Worm (Caenorhabditis elegans) whole organism, L3 larva: Measurements from ENCODE around the gene lgmn-1.

Source experiments
- R02D3.7 ChIP-seq: fragments of 150-350 bp; optimal IDR thresholded peaks from 2 replicates; lab custom pipeline; 2014; ENCODE audit warnings: missing biosample characterization, missing genetic modification characterization
- ZK546.5 ChIP-seq: sonication (generic microtip); optimal IDR thresholded peaks from 2 replicates; lab custom pipeline; 2017; ENCODE audit warnings: missing biosample characterization, missing genetic modification characterization
- ama-1 ChIP-seq: fragments of 150-350 bp; optimal IDR thresholded peaks from 2 replicates; lab custom pipeline; 2018
- ceh-16 ChIP-seq: sonication (generic microtip); optimal IDR thresholded peaks from 2 replicates; lab custom pipeline; 2017; ENCODE audit warnings: missing biosample characterization, missing genetic modification characterization
- ceh-28 ChIP-seq: fragments of 150-350 bp; optimal IDR thresholded peaks from 2 replicates; lab custom pipeline; 2014; ENCODE audit warnings: missing biosample characterization, missing genetic modification reagents, missing genetic modification characterization
- ceh-9 ChIP-seq: sonication (generic microtip); optimal IDR thresholded peaks from 2 replicates; lab custom pipeline; 2018; ENCODE audit warnings: missing biosample characterization, missing genetic modification characterization
- daf-12 ChIP-seq: fragments of 150-350 bp; optimal IDR thresholded peaks from 2 replicates; lab custom pipeline; 2014; ENCODE audit warnings: missing biosample characterization, missing genetic modification reagents, missing genetic modification characterization
- egl-27 ChIP-seq: sonication (generic microtip); optimal IDR thresholded peaks from 4 replicates; lab custom pipeline; 2017; ENCODE audit warnings: missing biosample characterization, missing genetic modification reagents, missing genetic modification characterization
- egl-5 ChIP-seq: fragments of 150-350 bp; optimal IDR thresholded peaks from 2 replicates; lab custom pipeline; 2017; ENCODE audit warnings: missing biosample characterization, missing genetic modification reagents, missing genetic modification characterization, inconsistent platforms
- elt-1 ChIP-seq: fragments of 150-350 bp; optimal IDR thresholded peaks from 2 replicates; lab custom pipeline; 2014; ENCODE audit warnings: missing biosample characterization, missing genetic modification characterization
- elt-2 ChIP-seq: sonication (generic microtip); optimal IDR thresholded peaks from 2 replicates; lab custom pipeline; 2016; ENCODE audit warnings: missing genetic modification reagents, mild to moderate bottlenecking, missing genetic modification characterization, missing compliant biosample characterization
- elt-3 ChIP-seq, 3 experiments: fragments of 150-350 bp in 1 of 3; sonication (generic microtip) in 2 of 3; optimal IDR thresholded peaks; 2 replicates in 2 of 3; 4 replicates in 1 of 3; lab custom pipeline; 2014 to 2017; ENCODE audit warnings: missing biosample characterization in 3 of 3, missing genetic modification characterization in 3 of 3
- eor-1 ChIP-seq, 2 experiments: fragments of 150-350 bp; optimal IDR thresholded peaks; 2 replicates each; lab custom pipeline; 2014 to 2018; ENCODE audit warnings: missing biosample characterization in 2 of 2, missing genetic modification characterization in 2 of 2
- fkh-10 ChIP-seq: sonication (generic microtip); optimal IDR thresholded peaks from 2 replicates; lab custom pipeline; 2017; ENCODE audit warnings: missing biosample characterization, missing genetic modification reagents, missing genetic modification characterization
- fos-1 ChIP-seq: fragments of 150-350 bp; optimal IDR thresholded peaks from 2 replicates; lab custom pipeline; 2014; ENCODE audit warnings: missing biosample characterization, missing genetic modification characterization
- hmg-11 ChIP-seq: sonication (generic microtip); optimal IDR thresholded peaks from 2 replicates; lab custom pipeline; 2016; ENCODE audit warnings: missing genetic modification characterization, missing compliant biosample characterization
- jun-1 ChIP-seq: fragments of 150-350 bp; optimal IDR thresholded peaks from 2 replicates; lab custom pipeline; 2014; ENCODE audit warnings: missing biosample characterization, missing genetic modification reagents, missing genetic modification characterization
- lin-15B ChIP-seq: fragments of 150-350 bp; optimal IDR thresholded peaks from 2 replicates; lab custom pipeline; 2014; ENCODE audit warnings: missing biosample characterization, missing genetic modification characterization
- lin-39 ChIP-seq: fragments of 150-350 bp; optimal IDR thresholded peaks from 2 replicates; lab custom pipeline; 2018; ENCODE audit warnings: missing biosample characterization, missing genetic modification reagents, missing genetic modification characterization
- mml-1 ChIP-seq: fragments of 150-350 bp; sonication (generic microtip); optimal IDR thresholded peaks from 3 replicates; lab custom pipeline; 2014; ENCODE audit warnings: missing biosample characterization, missing genetic modification characterization
- nfya-1 ChIP-seq: sonication (generic microtip); optimal IDR thresholded peaks from 2 replicates; lab custom pipeline; 2017; ENCODE audit warnings: missing genetic modification characterization, mild to moderate bottlenecking, missing compliant biosample characterization, antibody characterized with exemption, moderate library complexity; ENCODE audit not compliant: insufficient read depth
- nhr-11 ChIP-seq: fragments of 150-350 bp; optimal IDR thresholded peaks from 2 replicates; lab custom pipeline; 2014; ENCODE audit warnings: missing biosample characterization, missing genetic modification characterization
- nhr-23 ChIP-seq: fragments of 150-350 bp; optimal IDR thresholded peaks from 2 replicates; lab custom pipeline; 2014; ENCODE audit warnings: missing biosample characterization, missing genetic modification reagents, missing genetic modification characterization
- nhr-237 ChIP-seq: fragments of 150-350 bp; optimal IDR thresholded peaks from 2 replicates; lab custom pipeline; 2014; ENCODE audit warnings: missing biosample characterization, missing genetic modification characterization
- nhr-25 ChIP-seq: sonication (generic microtip); optimal IDR thresholded peaks from 2 replicates; lab custom pipeline; 2017; ENCODE audit warnings: missing biosample characterization, missing genetic modification characterization
- nhr-28 ChIP-seq: fragments of 150-350 bp; optimal IDR thresholded peaks from 2 replicates; lab custom pipeline; 2014; ENCODE audit warnings: missing biosample characterization, missing genetic modification characterization
- nhr-43 ChIP-seq: sonication (generic microtip); optimal IDR thresholded peaks from 2 replicates; lab custom pipeline; 2016; ENCODE audit warnings: mild to moderate bottlenecking, missing genetic modification characterization, missing compliant biosample characterization; ENCODE audit not compliant: poor library complexity, severe bottlenecking
- nhr-67 ChIP-seq: fragments of 150-350 bp; optimal IDR thresholded peaks from 2 replicates; lab custom pipeline; 2014; ENCODE audit warnings: missing biosample characterization, missing genetic modification characterization
- nhr-76 ChIP-seq: fragments of 150-350 bp; sonication (generic microtip); optimal IDR thresholded peaks from 5 replicates; lab custom pipeline; 2014; ENCODE audit warnings: missing biosample characterization, missing genetic modification characterization
- pha-4 ChIP-seq: fragments of 150-350 bp; optimal IDR thresholded peaks from 2 replicates; lab custom pipeline; 2014; ENCODE audit warnings: missing biosample characterization, missing genetic modification reagents, missing genetic modification characterization
- pqm-1 ChIP-seq: fragments of 150-350 bp; optimal IDR thresholded peaks from 2 replicates; lab custom pipeline; 2017; ENCODE audit warnings: missing biosample characterization, missing genetic modification characterization, inconsistent platforms
- sea-2 ChIP-seq: fragments of 150-350 bp; sonication (generic microtip); optimal IDR thresholded peaks from 4 replicates; lab custom pipeline; 2014; ENCODE audit warnings: missing biosample characterization, missing genetic modification reagents, missing genetic modification characterization
- skn-1 ChIP-seq: fragments of 150-350 bp; optimal IDR thresholded peaks from 2 replicates; lab custom pipeline; 2014; ENCODE audit warnings: missing biosample characterization, missing genetic modification characterization
- snpc-4 ChIP-seq: fragments of 150-350 bp; optimal IDR thresholded peaks from 2 replicates; lab custom pipeline; 2014; ENCODE audit warnings: missing biosample characterization, missing genetic modification characterization
- tbx-2 ChIP-seq: sonication (generic microtip); optimal IDR thresholded peaks from 2 replicates; lab custom pipeline; 2016; ENCODE audit warnings: mild to moderate bottlenecking, missing genetic modification characterization, missing compliant biosample characterization
- unc-39 ChIP-seq: sonication (generic microtip); optimal IDR thresholded peaks from 4 replicates; lab custom pipeline; 2017; ENCODE audit warnings: missing biosample characterization, missing genetic modification characterization
- unc-62 ChIP-seq: fragments of 150-350 bp; sonication (generic microtip); optimal IDR thresholded peaks from 4 replicates; lab custom pipeline; 2014; ENCODE audit warnings: missing biosample characterization, missing genetic modification reagents, missing genetic modification characterization
- zag-1 ChIP-seq: fragments of 150-350 bp; optimal IDR thresholded peaks from 2 replicates; lab custom pipeline; 2014; ENCODE audit warnings: missing biosample characterization, missing genetic modification characterization
- ztf-11 ChIP-seq: fragments of 150-350 bp; optimal IDR thresholded peaks from 2 replicates; lab custom pipeline; 2014; ENCODE audit warnings: missing biosample characterization, missing genetic modification characterization
- ztf-4 ChIP-seq: fragments of 150-350 bp; optimal IDR thresholded peaks from 2 replicates; lab custom pipeline; 2014; ENCODE audit warnings: missing biosample characterization, missing genetic modification characterization

lgmn-1 gene

ce11 chrV:12552671-12553212, 39.9 kb downstream of the lgmn-1 start, which contains the start of gene F45D3.4:
F45D3.4 (minus strand) TSS chrV:12553191.
- TF ChIP-seq nhr-25 (tag; lab: Kevin White, UChicago) (peak; percentile 2), egl-27 (tag; lab: Kevin White, UChicago) (no peak), jun-1 (tag; lab: Kevin White, UChicago) (no peak), ztf-11 (tag; lab: Kevin White, UChicago) (no peak), lin-39 (peak; percentile 41), ama-1 (peak; percentile 90), eor-1 (tag; optimal IDR thresholded peaks at IDR 0.05; lab: Kevin White, UChicago) (no peak)

ce11 chrV:12553286-12553725, 40.5 kb downstream of the lgmn-1 start:
- TF ChIP-seq mml-1 = peak; percentile 13
- TF ChIP-seq nhr-43 (tag; lab: Kevin White, UChicago) = peak; percentile 81
- peak; percentile 26 for TF ChIP-seq tbx-2
- TF ChIP-seq fos-1 (tag; lab: Kevin White, UChicago) = no peak
- TF ChIP-seq nhr-28 (tag; lab: Kevin White, UChicago) = no peak
- TF ChIP-seq R02D3.7 = no peak
- TF ChIP-seq ama-1 = no peak
- TF ChIP-seq lin-15B (tag; lab: Kevin White, UChicago) = no peak
- no peak for TF ChIP-seq nhr-76
- peak; percentile 13 for TF ChIP-seq nhr-25 (tag; lab: Kevin White, UChicago)
- no peak for TF ChIP-seq skn-1
- no peak for TF ChIP-seq elt-1 (tag; lab: Kevin White, UChicago)
- TF ChIP-seq unc-62 = no peak
- TF ChIP-seq ztf-4 (tag; lab: Kevin White, UChicago) = no peak
- no peak for TF ChIP-seq egl-27 (tag; lab: Kevin White, UChicago)
- no peak for TF ChIP-seq nhr-11 (tag; lab: Kevin White, UChicago)
- TF ChIP-seq zag-1 (tag; lab: Kevin White, UChicago) = no peak
- peak; percentile 89 for TF ChIP-seq nhr-23 (tag; lab: Kevin White, UChicago)
- TF ChIP-seq pha-4 (tag; lab: Kevin White, UChicago) = no peak
- no peak for TF ChIP-seq hmg-11 (tag; lab: Kevin White, UChicago)
- TF ChIP-seq egl-5 (tag; lab: Kevin White, UChicago) = no peak
- peak; percentile 97 to 99 (median 99) for TF ChIP-seq elt-3 (tag; optimal IDR thresholded peaks at IDR 0.05; lab: Kevin White, UChicago)
- TF ChIP-seq sea-2 (GFP tag; lab: Kevin White, UChicago) = no peak
- TF ChIP-seq ceh-28 = peak; percentile 11
- TF ChIP-seq nhr-237 = no peak
- TF ChIP-seq fkh-10 (GFP tag; lab: Kevin White, UChicago) = no peak
- no peak for TF ChIP-seq ceh-16 (tag; lab: Kevin White, UChicago)
- no peak for TF ChIP-seq ZK546.5 (tag; lab: Kevin White, UChicago)

ce11 chrV:12554172-12555031, 41.5 kb downstream of the lgmn-1 start:
- TF ChIP-seq sea-2 (GFP tag; lab: Kevin White, UChicago) (no peak), ceh-9 (tag; lab: Kevin White, UChicago) (no peak), ztf-11 (tag; lab: Kevin White, UChicago) (no peak), pqm-1 (tag; lab: Kevin White, UChicago) (no peak), nhr-67 (tag; lab: Kevin White, UChicago) (no peak), nhr-43 (tag; lab: Kevin White, UChicago) (peak; percentile 63), nhr-25 (tag; lab: Kevin White, UChicago) (peak; percentile 58), nhr-28 (tag; lab: Kevin White, UChicago) (no peak), snpc-4 (tag; lab: Kevin White, UChicago) (no peak), lin-15B (tag; lab: Kevin White, UChicago) (no peak), unc-39 (tag; lab: Kevin White, UChicago) (no peak), mml-1 (no peak), fkh-10 (GFP tag; lab: Kevin White, UChicago) (no peak), elt-2 (tag; lab: Kevin White, UChicago) (no peak), unc-62 (no peak), nhr-76 (no peak), ama-1 (peak; percentile 4), ztf-4 (tag; lab: Kevin White, UChicago) (no peak), ceh-28 (peak; percentile 42), jun-1 (tag; lab: Kevin White, UChicago) (no peak), eor-1 (tag; optimal IDR thresholded peaks at IDR 0.05; lab: Kevin White, UChicago) (no peak), elt-3 (tag; optimal IDR thresholded peaks at IDR 0.05; lab: Kevin White, UChicago) (peak; percentile 52 to 84 (median 84)), daf-12 (tag; lab: Kevin White, UChicago) (no peak), ceh-16 (tag; lab: Kevin White, UChicago) (no peak), fos-1 (tag; lab: Kevin White, UChicago) (no peak), pha-4 (tag; lab: Kevin White, UChicago) (no peak), egl-27 (tag; lab: Kevin White, UChicago) (no peak), nfya-1 (tag; lab: Kevin White, UChicago) (no peak), nhr-23 (tag; lab: Kevin White, UChicago) (peak; percentile 77), tbx-2 (peak; percentile 37), R02D3.7 (peak; percentile 34)
- TF ChIP-seq, all 47 proteins: peak for 8
